Fruit fly (Drosophila melanogaster) whole organism, prepupa: ENCODE results near the gene Snoo.

ENCODE experiments used
- CG11762 ChIP-seq: fragments of 200-800 bp; sonication (Bioruptor generic); optimal IDR thresholded peaks from 3 replicates; lab custom pipeline; 2016; ENCODE audit warnings: missing biosample characterization, missing genetic modification characterization; ENCODE audit not compliant: insufficient read depth
- CG11902 ChIP-seq: fragments of 200-800 bp; sonication (Bioruptor generic); optimal IDR thresholded peaks from 3 replicates; lab custom pipeline; 2016; ENCODE audit warnings: missing biosample characterization, missing genetic modification characterization
- CG16779 ChIP-seq: fragments of 200-800 bp; sonication (Bioruptor generic); optimal IDR thresholded peaks from 3 replicates; lab custom pipeline; 2017; ENCODE audit warnings: missing biosample characterization, mild to moderate bottlenecking, missing genetic modification characterization
- CG6163 ChIP-seq: fragments of 200-800 bp; sonication (Bioruptor generic); IDR thresholded peaks from 3 replicates; pipeline ENCODE4 v1.3.6; 2022; ENCODE audit warnings: missing biosample characterization, missing genetic modification characterization
- CG8319 ChIP-seq: fragments of 200-800 bp; sonication (Bioruptor generic); optimal IDR thresholded peaks from 3 replicates; lab custom pipeline; 2016; ENCODE audit warnings: missing biosample characterization, missing genetic modification characterization
- Ets96B ChIP-seq: fragments of 200-800 bp; optimal IDR thresholded peaks from 2 replicates; lab custom pipeline; 2019; ENCODE audit warnings: missing biosample characterization, mild to moderate bottlenecking, missing genetic modification characterization, moderate library complexity
- Gug ChIP-seq: fragments of 200-800 bp; sonication (Bioruptor generic); IDR thresholded peaks from 2 replicates; pipeline ENCODE4 v1.3.6; 2022; ENCODE audit warnings: missing biosample characterization, missing genetic modification characterization
- Hr39 ChIP-seq: fragments of 200-800 bp; sonication (Bioruptor generic); optimal IDR thresholded peaks from 2 replicates; lab custom pipeline; 2016; ENCODE audit warnings: missing biosample characterization, missing genetic modification characterization
- OdsH ChIP-seq: fragments of 200-800 bp; sonication (Bioruptor generic); optimal IDR thresholded peaks from 3 replicates; lab custom pipeline; 2016; ENCODE audit warnings: missing biosample characterization, missing genetic modification characterization
- svp ChIP-seq: fragments of 200-800 bp; sonication (Bioruptor generic); peaks from one replicate; lab custom pipeline; 2016; ENCODE audit warnings: missing biosample characterization, missing genetic modification characterization
- topi ChIP-seq: fragments of 200-800 bp; sonication (Bioruptor generic); optimal IDR thresholded peaks from 3 replicates; lab custom pipeline; 2016; ENCODE audit warnings: missing biosample characterization, missing genetic modification characterization
- vri ChIP-seq: fragments of 200-800 bp; sonication (Bioruptor generic); optimal IDR thresholded peaks from 3 replicates; lab custom pipeline; 2016; ENCODE audit warnings: missing biosample characterization, mild to moderate bottlenecking, missing genetic modification characterization

DNA sequence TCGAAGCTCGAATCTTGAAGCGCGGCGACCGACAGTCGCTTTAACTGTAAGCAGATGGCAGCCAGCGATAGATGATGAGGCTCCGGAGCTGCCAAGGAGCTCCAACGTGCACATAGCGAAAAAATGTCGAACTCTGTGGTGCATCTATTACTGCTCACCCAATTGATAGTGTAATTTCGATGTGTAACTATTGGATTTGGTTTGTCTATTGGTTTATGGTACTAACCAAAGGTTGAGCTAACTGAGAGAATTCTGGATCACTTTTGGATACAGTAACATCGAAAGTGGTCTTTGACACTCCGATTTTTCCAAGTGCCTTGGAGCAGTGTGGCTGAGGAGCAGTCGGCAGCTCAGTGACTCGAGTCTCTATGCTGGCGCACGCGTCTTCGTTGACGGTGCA lies 85.4 kb downstream of the Snoo start:
- peak; percentile 69 for TF ChIP-seq Gug (GFP tag; lab: Robert Waterston, UW)
- peak; percentile 51 for TF ChIP-seq CG11902 (GFP tag; lab: Kevin White, UChicago)
- peak; percentile 79 for TF ChIP-seq Ets96B (tag; lab: Kevin White, UChicago)
- TF ChIP-seq svp (GFP tag; lab: Kevin White, UChicago): no peak
- TF ChIP-seq OdsH (GFP tag; lab: Kevin White, UChicago): peak; percentile 70
- TF ChIP-seq CG11762 (GFP tag; lab: Kevin White, UChicago): peak; percentile 71
- TF ChIP-seq CG6163 (GFP tag; lab: Robert Waterston, UW): peak; percentile 90
- peak; percentile 8 for TF ChIP-seq CG8319 (GFP tag; lab: Kevin White, UChicago)
- no peak for TF ChIP-seq vri (GFP tag; lab: Kevin White, UChicago)
- TF ChIP-seq CG16779 (tag; lab: Kevin White, UChicago): no peak
- peak; percentile 40 for TF ChIP-seq Hr39
- TF ChIP-seq topi (GFP tag; lab: Kevin White, UChicago): peak; percentile 49
